Worm (Caenorhabditis elegans): ENCODE measurements around the gene F28H7.2.

- no peak for TF ChIP-seq unc-130 (GFP tag; optimal IDR thresholded peaks at IDR 0.05)
- TF ChIP-seq B0035.1 (tag; optimal IDR thresholded peaks at IDR 0.05), result no peak
- TF ChIP-seq ama-1 (optimal IDR thresholded peaks at IDR 0.05), result no peak
- TF ChIP-seq ama-1 (GFP tag; optimal IDR thresholded peaks at IDR 0.05), result no peak
- no peak for TF ChIP-seq T07F8.4 (tag; optimal IDR thresholded peaks at IDR 0.05)
- TF ChIP-seq nhr-120 (GFP tag; IDR thresholded peaks at IDR 0.05), result no peak
- TF ChIP-seq nhr-80 (tag; optimal IDR thresholded peaks at IDR 0.05), result no peak
- no peak for TF ChIP-seq mxl-1 (tag; optimal IDR thresholded peaks at IDR 0.05)
- TF ChIP-seq hsf-1 (GFP tag; IDR thresholded peaks at IDR 0.05), result no peak
- TF ChIP-seq lir-1 (GFP tag; conservative IDR thresholded peaks at IDR 0.05), result no peak
- no peak for TF ChIP-seq C06A6.2 (GFP tag; conservative IDR thresholded peaks at IDR 0.05)
- no peak for TF ChIP-seq hmg-1.2 (GFP tag; IDR thresholded peaks at IDR 0.05)
- no peak for TF ChIP-seq ztf-26 (tag; optimal IDR thresholded peaks at IDR 0.05)
- TF ChIP-seq hlh-26 (GFP tag; conservative IDR thresholded peaks at IDR 0.05), result no peak
Measured at ce11 chrV:10721912-10722426, 25.7 kb upstream of the F28H7.2 start.
